Worm (Caenorhabditis elegans) whole organism, young adult: ENCODE measurements around the gene pal-1.

Experiments used
- B0336.3 ChIP-seq: fragments of 200-800 bp; sonication (Bioruptor generic); IDR thresholded peaks from 2 replicates; pipeline ENCODE4 v1.3.6; 2022; ENCODE audit warnings: missing genetic modification characterization, missing compliant biosample characterization
- C17E4.6 ChIP-seq: fragments of 200-800 bp; sonication (Bioruptor generic); IDR thresholded peaks from 2 replicates; pipeline ENCODE4 v1.3.6; 2022; ENCODE audit warnings: missing genetic modification reagents, missing genetic modification characterization, missing compliant biosample characterization
- F10E7.11 ChIP-seq: sonication (generic microtip); optimal IDR thresholded peaks from 2 replicates; lab custom pipeline; 2017; ENCODE audit warnings: mild to moderate bottlenecking, missing genetic modification characterization, moderate library complexity, missing compliant biosample characterization
- F23B12.7 ChIP-seq: sonication (generic microtip); optimal IDR thresholded peaks from 2 replicates; lab custom pipeline; 2017; ENCODE audit warnings: missing genetic modification characterization, mild to moderate bottlenecking, missing compliant biosample characterization, antibody characterized with exemption, moderate library complexity; ENCODE audit not compliant: insufficient read depth
- F33H1.4 ChIP-seq: fragments of 200-800 bp; sonication (Bioruptor generic); IDR thresholded peaks from 2 replicates; pipeline ENCODE4 v1.3.6; 2022; ENCODE audit warnings: missing genetic modification reagents, missing genetic modification characterization, missing compliant biosample characterization
- T07F8.4 ChIP-seq: sonication (generic microtip); optimal IDR thresholded peaks from 2 replicates; lab custom pipeline; 2016; ENCODE audit warnings: mild to moderate bottlenecking, missing genetic modification characterization, moderate library complexity, missing compliant biosample characterization
- Y53G8AR.9 ChIP-seq: fragments of 200-800 bp; sonication (Bioruptor generic); conservative IDR thresholded peaks from 2 replicates; pipeline ENCODE4 v1.3.6; 2022; ENCODE audit warnings: missing genetic modification reagents, missing genetic modification characterization, missing compliant biosample characterization
- Y56A3A.18 ChIP-seq: fragments of 200-800 bp; sonication (Bioruptor generic); IDR thresholded peaks from 2 replicates; pipeline ENCODE4 v1.3.6; 2022; ENCODE audit warnings: missing genetic modification reagents, missing genetic modification characterization, missing compliant biosample characterization
- Y79H2A.3 ChIP-seq: fragments of 200-800 bp; sonication (Bioruptor generic); conservative IDR thresholded peaks from 2 replicates; pipeline ENCODE4 v1.3.6; 2022; ENCODE audit warnings: missing genetic modification reagents, missing genetic modification characterization, missing compliant biosample characterization
- Y95B8A.8 ChIP-seq: fragments of 200-800 bp; sonication (Bioruptor generic); IDR thresholded peaks from 2 replicates; pipeline ENCODE4 v1.3.6; 2022; ENCODE audit warnings: missing genetic modification reagents, missing genetic modification characterization, missing compliant biosample characterization
- aptf-2 ChIP-seq: fragments of 200-800 bp; sonication (Bioruptor generic); conservative IDR thresholded peaks from 2 replicates; pipeline ENCODE4 v1.3.6; 2022; ENCODE audit warnings: missing genetic modification reagents, missing genetic modification characterization, missing compliant biosample characterization
- atf-7 ChIP-seq: sonication (generic microtip); optimal IDR thresholded peaks from 2 replicates; lab custom pipeline; 2017; ENCODE audit warnings: mild to moderate bottlenecking, missing genetic modification characterization, missing compliant biosample characterization
- bed-1 ChIP-seq: fragments of 200-800 bp; sonication (Bioruptor generic); IDR thresholded peaks from 2 replicates; pipeline ENCODE4 v1.3.6; 2022; ENCODE audit warnings: missing genetic modification reagents, missing genetic modification characterization, missing compliant biosample characterization
- ccch-3 ChIP-seq: fragments of 200-800 bp; sonication (Bioruptor generic); optimal IDR thresholded peaks from 2 replicates; lab custom pipeline; 2018; ENCODE audit warnings: mild to moderate bottlenecking, missing genetic modification characterization, missing compliant biosample characterization
- cebp-2 ChIP-seq: fragments of 200-800 bp; sonication (Bioruptor generic); IDR thresholded peaks from 2 replicates; pipeline ENCODE4 v1.3.6; 2022; ENCODE audit warnings: missing genetic modification characterization, missing compliant biosample characterization
- ceh-40 ChIP-seq: fragments of 200-800 bp; sonication (Bioruptor generic); IDR thresholded peaks from 2 replicates; pipeline ENCODE4 v1.3.6; 2022; ENCODE audit warnings: missing genetic modification characterization, missing compliant biosample characterization
- ceh-79 ChIP-seq: sonication (generic microtip); optimal IDR thresholded peaks from 2 replicates; lab custom pipeline; 2017; ENCODE audit warnings: mild to moderate bottlenecking, missing genetic modification characterization, missing compliant biosample characterization
- dpff-1 ChIP-seq: sonication (generic microtip); optimal IDR thresholded peaks from 2 replicates; lab custom pipeline; 2017; ENCODE audit warnings: mild to moderate bottlenecking, missing genetic modification characterization, missing compliant biosample characterization
- dpl-1 ChIP-seq: fragments of 150-350 bp; optimal IDR thresholded peaks from 2 replicates; lab custom pipeline; 2014; ENCODE audit warnings: missing biosample characterization, missing genetic modification reagents, missing genetic modification characterization
- efl-1 ChIP-seq: fragments of 150-350 bp; optimal IDR thresholded peaks from 2 replicates; lab custom pipeline; 2014; ENCODE audit warnings: missing biosample characterization, missing genetic modification reagents, missing genetic modification characterization
- ekl-4 ChIP-seq: fragments of 200-800 bp; sonication (Bioruptor generic); IDR thresholded peaks from 2 replicates; pipeline ENCODE4 v1.3.6; 2022; ENCODE audit warnings: missing genetic modification reagents, missing genetic modification characterization, missing compliant biosample characterization
- hsf-1 ChIP-seq: fragments of 200-800 bp; sonication (Bioruptor generic); IDR thresholded peaks from 2 replicates; pipeline ENCODE4 v1.3.6; 2022; ENCODE audit warnings: missing genetic modification reagents, missing genetic modification characterization, missing compliant biosample characterization
- lag-1 ChIP-seq: fragments of 200-800 bp; sonication (Bioruptor generic); IDR thresholded peaks from 2 replicates; pipeline ENCODE4 v1.3.6; 2022; ENCODE audit warnings: missing genetic modification reagents, missing genetic modification characterization, missing compliant biosample characterization
- lin-35 ChIP-seq, 3 experiments: fragments of 150-350 bp in 2 of 3; sonication (generic microtip) in 1 of 3; optimal IDR thresholded peaks; 2 replicates each; lab custom pipeline; 2014 to 2018; ENCODE audit warnings: missing biosample characterization in 3 of 3, missing genetic modification characterization in 3 of 3, missing genetic modification reagents in 3 of 3
- lin-40 ChIP-seq: sonication (generic microtip); optimal IDR thresholded peaks from 2 replicates; lab custom pipeline; 2016; ENCODE audit warnings: missing genetic modification characterization, mild to moderate bottlenecking, missing compliant biosample characterization, missing genotype, missing genetic modification reagents
- lin-54 ChIP-seq: fragments of 200-800 bp; sonication (Bioruptor generic); optimal IDR thresholded peaks from 2 replicates; lab custom pipeline; 2018; ENCODE audit warnings: mild to moderate bottlenecking, missing genetic modification characterization, missing compliant biosample characterization
- madf-10 ChIP-seq: sonication (generic microtip); optimal IDR thresholded peaks from 2 replicates; lab custom pipeline; 2016; ENCODE audit warnings: mild to moderate bottlenecking, missing genetic modification characterization, missing compliant biosample characterization
- nfya-1 ChIP-seq: sonication (generic microtip); optimal IDR thresholded peaks from 2 replicates; lab custom pipeline; 2017; ENCODE audit warnings: antibody characterized with exemption, missing compliant biosample characterization, missing genetic modification characterization, borderline replicate concordance; ENCODE audit not compliant: insufficient read depth
- pbrm-1 ChIP-seq: fragments of 200-800 bp; sonication (Bioruptor generic); IDR thresholded peaks from 2 replicates; pipeline ENCODE4 v1.3.6; 2022; ENCODE audit warnings: missing genetic modification reagents, missing genetic modification characterization, missing compliant biosample characterization
- rcor-1 ChIP-seq: fragments of 200-800 bp; sonication (Bioruptor generic); IDR thresholded peaks from 2 replicates; pipeline ENCODE4 v1.3.6; 2022; ENCODE audit warnings: missing genetic modification reagents, missing genetic modification characterization, missing compliant biosample characterization
- sdz-38 ChIP-seq: sonication (generic microtip); optimal IDR thresholded peaks from 2 replicates; lab custom pipeline; 2016; ENCODE audit warnings: missing genotype, missing genetic modification characterization, missing compliant biosample characterization
- snpc-1.1 ChIP-seq: sonication (generic microtip); optimal IDR thresholded peaks from 2 replicates; lab custom pipeline; 2017; ENCODE audit warnings: missing genetic modification characterization, mild to moderate bottlenecking, missing compliant biosample characterization, antibody characterized with exemption, moderate library complexity, missing genotype, missing genetic modification reagents; ENCODE audit not compliant: insufficient read depth
- xnd-1 ChIP-seq: sonication (generic microtip); optimal IDR thresholded peaks from 2 replicates; lab custom pipeline; 2016; ENCODE audit warnings: missing genotype, missing genetic modification reagents, missing genetic modification characterization, missing compliant biosample characterization
- ztf-18 ChIP-seq: sonication (generic microtip); optimal IDR thresholded peaks from 2 replicates; lab custom pipeline; 2016; ENCODE audit warnings: missing genotype, mild to moderate bottlenecking, missing genetic modification characterization, missing compliant biosample characterization
- ztf-22 ChIP-seq: fragments of 200-800 bp; sonication (Bioruptor generic); optimal IDR thresholded peaks from 2 replicates; lab custom pipeline; 2018; ENCODE audit warnings: mild to moderate bottlenecking, missing genetic modification characterization, moderate library complexity, missing compliant biosample characterization
- ztf-3 ChIP-seq: fragments of 200-800 bp; sonication (Bioruptor generic); optimal IDR thresholded peaks from 2 replicates; lab custom pipeline; 2018; ENCODE audit warnings: mild to moderate bottlenecking, missing genetic modification characterization, missing compliant biosample characterization

pal-1 gene

ce11 chrIII:4830207-4830606, 20.8 kb upstream of the pal-1 start, which contains the start of gene nspd-9:
nspd-9 (minus strand) TSS chrIII:4830307.
- TF ChIP-seq aptf-2 (GFP tag; lab: Robert Waterston, UW) (no peak), xnd-1 (no peak), atf-7 (tag; lab: Kevin White, UChicago) (no peak), dpl-1 (GFP tag; lab: Kevin White, UChicago) (no peak), F33H1.4 (GFP tag; lab: Robert Waterston, UW) (no peak), lin-35 (GFP tag; optimal IDR thresholded peaks at IDR 0.05; lab: Kevin White, UChicago) (no peak), lag-1 (GFP tag; lab: Robert Waterston, UW) (no peak), sdz-38 (no peak), madf-10 (no peak), F23B12.7 (tag; lab: Kevin White, UChicago) (no peak), ccch-3 (GFP tag; lab: Kevin White, UChicago) (no peak), nfya-1 (no peak), ekl-4 (GFP tag; lab: Robert Waterston, UW) (no peak), snpc-1.1 (tag; lab: Kevin White, UChicago) (no peak), hsf-1 (GFP tag; lab: Robert Waterston, UW) (no peak), Y56A3A.18 (GFP tag; lab: Robert Waterston, UW) (no peak)

ce11 chrIII:4829440-4829839, 20.1 kb upstream of the pal-1 start, which contains the start of gene F26A1.9:
F26A1.9 (minus strand) TSS chrIII:4829540.
- TF ChIP-seq lin-54 (GFP tag; lab: Kevin White, UChicago) (no peak), pbrm-1 (GFP tag; lab: Robert Waterston, UW) (no peak), ccch-3 (GFP tag; lab: Kevin White, UChicago) (no peak), B0336.3 (GFP tag; lab: Robert Waterston, UW) (no peak), bed-1 (GFP tag; lab: Robert Waterston, UW) (no peak), rcor-1 (GFP tag; lab: Robert Waterston, UW) (no peak), ztf-22 (GFP tag; lab: Kevin White, UChicago) (no peak), ztf-18 (tag; lab: Kevin White, UChicago) (no peak)

ce11 chrIII:4826606-4827005, 17.2 kb upstream of the pal-1 start, which contains the start of gene F26A1.3:
F26A1.3 (plus strand) TSS chrIII:4826906.
- TF ChIP-seq T07F8.4 (tag; lab: Kevin White, UChicago) (no peak), ceh-40 (no peak), F10E7.11 (tag; lab: Kevin White, UChicago) (no peak), C17E4.6 (GFP tag; lab: Robert Waterston, UW) (no peak), ceh-79 (tag; lab: Kevin White, UChicago) (no peak), Y79H2A.3 (GFP tag; lab: Robert Waterston, UW) (no peak), cebp-2 (GFP tag; lab: Robert Waterston, UW) (no peak), ztf-3 (GFP tag; lab: Kevin White, UChicago) (no peak), dpl-1 (GFP tag; lab: Kevin White, UChicago) (no peak), lin-40 (tag; lab: Kevin White, UChicago) (no peak), efl-1 (GFP tag; lab: Kevin White, UChicago) (no peak), Y95B8A.8 (no peak), Y53G8AR.9 (GFP tag; lab: Robert Waterston, UW) (no peak), ztf-18 (tag; lab: Kevin White, UChicago) (no peak), dpff-1 (tag; lab: Kevin White, UChicago) (no peak)
